Fruit fly (Drosophila melanogaster) whole organism, embryonic: Measurements from ENCODE around the gene CG14868.

Source experiments
- Atf3 ChIP-seq: fragments of 200-800 bp; sonication (Bioruptor generic); optimal IDR thresholded peaks from 3 replicates; lab custom pipeline; 2016; ENCODE audit warnings: missing biosample characterization, missing genetic modification characterization
- B-H2 ChIP-seq: fragments of 200-800 bp; sonication (Bioruptor generic); optimal IDR thresholded peaks from 2 replicates; lab custom pipeline; 2018; ENCODE audit warnings: missing biosample characterization, mild to moderate bottlenecking, missing genetic modification characterization
- BtbVII ChIP-seq: fragments of 200-800 bp; sonication (Bioruptor generic); optimal IDR thresholded peaks from 3 replicates; lab custom pipeline; 2017; ENCODE audit warnings: missing biosample characterization, mild to moderate bottlenecking, missing genetic modification characterization
- CG12071 ChIP-seq: fragments of 200-800 bp; sonication (Bioruptor generic); optimal IDR thresholded peaks from 3 replicates; lab custom pipeline; 2018; ENCODE audit warnings: missing biosample characterization, mild to moderate bottlenecking, missing genetic modification characterization
- CG12942 ChIP-seq: fragments of 200-800 bp; sonication (Bioruptor generic); optimal IDR thresholded peaks from 3 replicates; lab custom pipeline; 2016; ENCODE audit warnings: missing biosample characterization, missing genetic modification characterization
- CG13424 ChIP-seq: fragments of 200-800 bp; sonication (Bioruptor generic); optimal IDR thresholded peaks from 2 replicates; lab custom pipeline; 2019; ENCODE audit warnings: missing biosample characterization, mild to moderate bottlenecking, missing genetic modification characterization, moderate library complexity
- CG13775 ChIP-seq: fragments of 200-800 bp; sonication (Bioruptor generic); optimal IDR thresholded peaks from 3 replicates; lab custom pipeline; 2017; ENCODE audit warnings: missing biosample characterization, mild to moderate bottlenecking, missing genetic modification characterization
- CG17359 ChIP-seq: fragments of 200-800 bp; sonication (Bioruptor generic); optimal IDR thresholded peaks from 3 replicates; lab custom pipeline; 2018; ENCODE audit warnings: missing biosample characterization, mild to moderate bottlenecking, missing genetic modification characterization, moderate library complexity
- CG17802 ChIP-seq: fragments of 200-800 bp; sonication (Bioruptor generic); optimal IDR thresholded peaks from 2 replicates; lab custom pipeline; 2018; ENCODE audit warnings: missing biosample characterization, mild to moderate bottlenecking, missing genetic modification characterization, moderate library complexity
- CG18599 ChIP-seq: fragments of 200-800 bp; sonication (Bioruptor generic); optimal IDR thresholded peaks from 3 replicates; lab custom pipeline; 2017; ENCODE audit warnings: missing biosample characterization, missing genetic modification characterization, mild to moderate bottlenecking, moderate library complexity, missing genetic modification reagents
- CG30020 ChIP-seq: fragments of 200-800 bp; optimal IDR thresholded peaks from 2 replicates; lab custom pipeline; 2019; ENCODE audit warnings: missing biosample characterization, mild to moderate bottlenecking, missing genetic modification characterization, moderate library complexity
- CG32767 ChIP-seq: fragments of 200-800 bp; sonication (Bioruptor generic); IDR thresholded peaks from 2 replicates; pipeline ENCODE4 v1.3.6; 2022; ENCODE audit warnings: missing biosample characterization, missing genetic modification characterization
- CG34422 ChIP-seq: fragments of 200-800 bp; sonication (Bioruptor generic); IDR thresholded peaks from 3 replicates; pipeline ENCODE4 v1.3.6; 2022; ENCODE audit warnings: missing biosample characterization, missing genetic modification characterization
- CG5245 ChIP-seq: fragments of 200-800 bp; sonication (Bioruptor generic); optimal IDR thresholded peaks from 3 replicates; lab custom pipeline; 2016; ENCODE audit warnings: missing biosample characterization, missing genetic modification characterization
- CG8924 ChIP-seq: fragments of 200-800 bp; optimal IDR thresholded peaks from 3 replicates; lab custom pipeline; 2019; ENCODE audit warnings: missing biosample characterization, mild to moderate bottlenecking, missing genetic modification characterization, moderate library complexity
- CG9727 ChIP-seq: fragments of 200-800 bp; sonication (Bioruptor generic); optimal IDR thresholded peaks from 3 replicates; lab custom pipeline; 2017; ENCODE audit warnings: missing biosample characterization, mild to moderate bottlenecking, missing genetic modification characterization
- Camta ChIP-seq: fragments of 200-800 bp; sonication (Bioruptor generic); optimal IDR thresholded peaks from 2 replicates; lab custom pipeline; 2016; ENCODE audit warnings: missing biosample characterization, missing genetic modification characterization
- D ChIP-seq, 2 experiments: fragments of 200-800 bp in 1 of 2; fragments of >200 bp in 1 of 2; sonication (Bioruptor generic) in 1 of 2; optimal IDR thresholded peaks; 2 replicates in 1 of 2; 3 replicates in 1 of 2; lab custom pipeline; 2017; ENCODE audit warnings: mild to moderate bottlenecking in 1 of 2, missing biosample characterization in 1 of 2, missing genetic modification characterization in 1 of 2, missing genetic modification reagents in 1 of 2
- Dad ChIP-seq: fragments of 200-800 bp; sonication (Bioruptor generic); optimal IDR thresholded peaks from 3 replicates; lab custom pipeline; 2016; ENCODE audit warnings: missing biosample characterization, missing genetic modification characterization
- Dip3 ChIP-seq: fragments of 200-800 bp; sonication (Bioruptor generic); optimal IDR thresholded peaks from 3 replicates; lab custom pipeline; 2016; ENCODE audit warnings: missing biosample characterization, missing genetic modification characterization
- Elba2 ChIP-seq: fragments of 200-800 bp; sonication (Bioruptor generic); optimal IDR thresholded peaks from 3 replicates; lab custom pipeline; 2016; ENCODE audit warnings: missing biosample characterization, missing genetic modification characterization
- Ets65A ChIP-seq: fragments of 200-800 bp; sonication (Bioruptor generic); peaks from one replicate; lab custom pipeline; 2016; ENCODE audit warnings: missing biosample characterization, missing genetic modification characterization
- Fer3 ChIP-seq: fragments of 200-800 bp; sonication (Bioruptor generic); optimal IDR thresholded peaks from 2 replicates; lab custom pipeline; 2018; ENCODE audit warnings: missing biosample characterization, mild to moderate bottlenecking, missing genetic modification characterization, moderate library complexity
- NC2β ChIP-seq: fragments of 200-800 bp; sonication (Bioruptor generic); optimal IDR thresholded peaks from 2 replicates; lab custom pipeline; 2016; ENCODE audit warnings: missing biosample characterization, missing genetic modification characterization
- Neu2 ChIP-seq: fragments of 200-800 bp; sonication (Bioruptor generic); optimal IDR thresholded peaks from 3 replicates; lab custom pipeline; 2016; ENCODE audit warnings: missing biosample characterization, missing genetic modification characterization, borderline replicate concordance
- NfI ChIP-seq: fragments of 200-800 bp; sonication (Bioruptor generic); optimal IDR thresholded peaks from 3 replicates; lab custom pipeline; 2018; ENCODE audit warnings: missing biosample characterization, mild to moderate bottlenecking, missing genetic modification characterization, moderate library complexity
- Ravus ChIP-seq: fragments of 200-800 bp; sonication (Bioruptor generic); IDR thresholded peaks from 2 replicates; pipeline ENCODE4 v1.3.6; 2022; ENCODE audit warnings: missing biosample characterization, missing genetic modification characterization
- Rfx ChIP-seq: fragments of 200-800 bp; sonication (Bioruptor generic); IDR thresholded peaks from 2 replicates; pipeline ENCODE4 v1.3.6; 2022; ENCODE audit warnings: missing biosample characterization, missing genetic modification characterization
- Scr ChIP-seq: fragments of 200-800 bp; sonication (Bioruptor generic); IDR thresholded peaks from 2 replicates; pipeline ENCODE4 v1.3.6; 2022; ENCODE audit warnings: missing biosample characterization, missing genetic modification characterization; ENCODE audit not compliant: partially characterized antibody
- Xbp1 ChIP-seq: fragments of 200-800 bp; sonication (Bioruptor generic); optimal IDR thresholded peaks from 3 replicates; lab custom pipeline; 2016; ENCODE audit warnings: missing biosample characterization, mild to moderate bottlenecking, missing genetic modification characterization
- ara ChIP-seq: fragments of 200-800 bp; sonication (Bioruptor generic); IDR thresholded peaks from 2 replicates; pipeline ENCODE4 v1.3.6; 2022; ENCODE audit warnings: missing biosample characterization, missing genetic modification characterization
- bowl ChIP-seq: fragments of 200-800 bp; sonication (Bioruptor generic); IDR thresholded peaks from 2 replicates; pipeline ENCODE4 v1.3.6; 2022; ENCODE audit warnings: missing biosample characterization, missing genetic modification characterization
- bsh ChIP-seq, 2 experiments: fragments of 200-800 bp; sonication (Bioruptor generic); optimal IDR thresholded peaks; 2 replicates each; lab custom pipeline; 2017 to 2018; ENCODE audit warnings: mild to moderate bottlenecking in 2 of 2, missing biosample characterization in 2 of 2, missing genetic modification characterization in 2 of 2, moderate library complexity in 1 of 2
- ci ChIP-seq: fragments of 200-800 bp; sonication (Bioruptor generic); IDR thresholded peaks from 3 replicates; pipeline ENCODE4 v1.3.6; 2022; ENCODE audit warnings: missing biosample characterization, missing genetic modification characterization
- cwo ChIP-seq: fragments of 200-800 bp; sonication (Bioruptor generic); optimal IDR thresholded peaks from 3 replicates; lab custom pipeline; 2017; ENCODE audit warnings: missing biosample characterization, missing genetic modification characterization, mild to moderate bottlenecking, moderate library complexity, missing genetic modification reagents
- danr ChIP-seq: fragments of 200-800 bp; sonication (Bioruptor generic); IDR thresholded peaks from 2 replicates; pipeline ENCODE4 v1.3.6; 2022; ENCODE audit warnings: missing biosample characterization, missing genetic modification characterization
- dmrt11E ChIP-seq: fragments of 200-800 bp; sonication (Bioruptor generic); optimal IDR thresholded peaks from 3 replicates; lab custom pipeline; 2018; ENCODE audit warnings: missing biosample characterization, mild to moderate bottlenecking, missing genetic modification characterization, moderate library complexity
- gsb-n ChIP-seq: fragments of 200-800 bp; sonication (Bioruptor generic); optimal IDR thresholded peaks from 3 replicates; lab custom pipeline; 2018; ENCODE audit warnings: missing biosample characterization, mild to moderate bottlenecking, missing genetic modification characterization
- hkb ChIP-seq, 2 experiments: fragments of 200-800 bp in 1 of 2; fragments of >200 bp in 1 of 2; sonication (Bioruptor generic) in 1 of 2; IDR thresholded peaks in 1 of 2; optimal IDR thresholded peaks in 1 of 2; 2 replicates each; pipeline versions ENCODE4 v1.3.6 to Lab custom; 2017 to 2022; ENCODE audit warnings: missing biosample characterization in 1 of 2, missing genetic modification characterization in 1 of 2
- jigr1 ChIP-seq: fragments of 200-800 bp; sonication (Bioruptor generic); IDR thresholded peaks from 3 replicates; pipeline ENCODE4 v1.3.6; 2022; ENCODE audit warnings: missing biosample characterization, missing genetic modification characterization
- nom ChIP-seq: fragments of 200-800 bp; sonication (Bioruptor generic); optimal IDR thresholded peaks from 2 replicates; lab custom pipeline; 2017; ENCODE audit warnings: missing biosample characterization, missing genetic modification characterization, mild to moderate bottlenecking, moderate library complexity, missing genetic modification reagents
- pros ChIP-seq: fragments of 200-800 bp; sonication (Bioruptor generic); optimal IDR thresholded peaks from 3 replicates; lab custom pipeline; 2019; ENCODE audit warnings: missing biosample characterization, mild to moderate bottlenecking, missing genetic modification characterization, moderate library complexity
- run ChIP-seq: fragments of 200-800 bp; sonication (Bioruptor generic); optimal IDR thresholded peaks from 3 replicates; lab custom pipeline; 2018; ENCODE audit warnings: missing biosample characterization, mild to moderate bottlenecking, missing genetic modification characterization
- schlank ChIP-seq: fragments of 200-800 bp; sonication (Bioruptor generic); optimal IDR thresholded peaks from 2 replicates; lab custom pipeline; 2018; ENCODE audit warnings: missing biosample characterization, mild to moderate bottlenecking, missing genetic modification characterization
- sens-2 ChIP-seq: fragments of 200-800 bp; sonication (Bioruptor generic); IDR thresholded peaks from 2 replicates; pipeline ENCODE4 v1.3.6; 2022; ENCODE audit warnings: missing biosample characterization, missing genetic modification characterization
- sr ChIP-seq: fragments of 200-800 bp; sonication (Bioruptor generic); IDR thresholded peaks from 3 replicates; pipeline ENCODE4 v1.3.6; 2022; ENCODE audit warnings: missing biosample characterization, missing genetic modification characterization
- stwl ChIP-seq: fragments of 200-800 bp; sonication (Bioruptor generic); optimal IDR thresholded peaks from 3 replicates; lab custom pipeline; 2018; ENCODE audit warnings: missing biosample characterization, mild to moderate bottlenecking, missing genetic modification characterization, moderate library complexity
- tap ChIP-seq: fragments of 200-800 bp; optimal IDR thresholded peaks from 3 replicates; lab custom pipeline; 2019; ENCODE audit warnings: missing biosample characterization, mild to moderate bottlenecking, missing genetic modification characterization, moderate library complexity
- tin ChIP-seq: fragments of 200-800 bp; sonication (Bioruptor generic); optimal IDR thresholded peaks from 3 replicates; lab custom pipeline; 2016; ENCODE audit warnings: missing biosample characterization, missing genetic modification characterization
- trem ChIP-seq: fragments of 200-800 bp; optimal IDR thresholded peaks from 3 replicates; lab custom pipeline; 2019; ENCODE audit warnings: missing biosample characterization, mild to moderate bottlenecking, missing genetic modification characterization, moderate library complexity
- unpg ChIP-seq: fragments of 200-800 bp; sonication (Bioruptor generic); optimal IDR thresholded peaks from 3 replicates; lab custom pipeline; 2018; ENCODE audit warnings: missing biosample characterization, mild to moderate bottlenecking, missing genetic modification characterization, moderate library complexity
- vvl ChIP-seq: fragments of 200-800 bp; sonication (Bioruptor generic); IDR thresholded peaks from 2 replicates; pipeline ENCODE4 v1.3.6; 2022; ENCODE audit warnings: missing biosample characterization, missing genetic modification characterization

CG14868 gene

dm6 chr3R:15332994-15333393 lies 36.8 kb downstream of the CG14868 start, which contains the start of the genes Fkbp39 and Cyfip (continued):
- TF ChIP-seq Scr: peak; percentile 68
- no peak for TF ChIP-seq CG5245 (GFP tag; lab: Kevin White, UChicago)
- no peak for TF ChIP-seq danr (GFP tag; lab: Robert Waterston, UW)
- peak; percentile 65 for TF ChIP-seq Xbp1 (GFP tag; lab: Kevin White, UChicago)
- TF ChIP-seq ara: no peak
- peak; percentile 84 for TF ChIP-seq Rfx (GFP tag; lab: Robert Waterston, UW)
- TF ChIP-seq CG8924 (tag; lab: Kevin White, UChicago): peak; percentile 40
- peak; percentile 66; the same call in 1 of the 2 replicates for TF ChIP-seq vvl (GFP tag; lab: Robert Waterston, UW)
- no peak for TF ChIP-seq jigr1
- TF ChIP-seq cwo: no peak
- peak; percentile 80 for TF ChIP-seq trem (tag; lab: Kevin White, UChicago)
- peak; percentile 94 for TF ChIP-seq CG34422 (GFP tag; lab: Robert Waterston, UW)
- peak; percentile 67; the same call in 2 of the 3 replicates for TF ChIP-seq ci
- no peak for TF ChIP-seq sr (GFP tag; lab: Robert Waterston, UW)
- TF ChIP-seq D (optimal IDR thresholded peaks at IDR 0.05; lab: Kevin White, UChicago): peak; percentile 57
- no peak for TF ChIP-seq D (GFP tag; optimal IDR thresholded peaks at IDR 0.05; lab: Kevin White, UChicago)
- TF ChIP-seq dmrt11E (tag; lab: Kevin White, UChicago): no peak
- TF ChIP-seq CG17359 (tag; lab: Kevin White, UChicago): peak; percentile 21
- TF ChIP-seq Ravus: no peak
- no peak for TF ChIP-seq hkb (optimal IDR thresholded peaks at IDR 0.05; lab: Kevin White, UChicago)
- 0 out of 2 replicates have a peak, but pooled peaks have one; percentile 13 for TF ChIP-seq hkb (GFP tag; IDR thresholded peaks at IDR 0.05; lab: Robert Waterston, UW)
- TF ChIP-seq CG18599 (GFP tag; lab: Kevin White, UChicago): no peak
- TF ChIP-seq sens-2: no peak
- peak; percentile 65 for TF ChIP-seq stwl
- no peak for TF ChIP-seq CG17802
- peak; percentile 8 for TF ChIP-seq CG12942 (GFP tag; lab: Kevin White, UChicago)
- peak; percentile 26 for TF ChIP-seq CG13424
- TF ChIP-seq CG30020 (tag; lab: Kevin White, UChicago): peak; percentile 40
- TF ChIP-seq BtbVII: no peak
- TF ChIP-seq bsh (GFP tag; optimal IDR thresholded peaks at IDR 0.05; lab: Kevin White, UChicago): peak in 1 of 2 experiments; percentile 16
- peak; percentile 21 for TF ChIP-seq Dip3
- no peak for TF ChIP-seq unpg (GFP tag; lab: Kevin White, UChicago)
- TF ChIP-seq Atf3 (GFP tag; lab: Kevin White, UChicago): no peak
- TF ChIP-seq Elba2 (GFP tag; lab: Kevin White, UChicago): peak; percentile 35
- TF ChIP-seq Ets65A (GFP tag; lab: Kevin White, UChicago): peak; percentile 85
- no peak for TF ChIP-seq bowl (GFP tag; lab: Robert Waterston, UW)
- peak; percentile 27 for TF ChIP-seq Fer3 (tag; lab: Kevin White, UChicago)
- TF ChIP-seq run (tag; lab: Kevin White, UChicago): no peak
- TF ChIP-seq CG32767 (GFP tag; lab: Robert Waterston, UW): peak; percentile 31; the same call in 1 of the 2 replicates
- no peak for TF ChIP-seq pros (GFP tag; lab: Kevin White, UChicago)

dm6 chr3R:15330472-15330871 lies 39.3 kb downstream of the CG14868 start, which contains the start of gene mRpL9:
Gene mRpL9, plus strand, starts transcription at chr3R:15330738.
- no peak for TF ChIP-seq CG13775 (GFP tag; lab: Kevin White, UChicago)
- no peak for TF ChIP-seq schlank
- TF ChIP-seq Neu2 (GFP tag; lab: Kevin White, UChicago): no peak
- TF ChIP-seq NC2β: no peak
- no peak for TF ChIP-seq tap (tag; lab: Kevin White, UChicago)
- TF ChIP-seq nom (GFP tag; lab: Kevin White, UChicago): no peak
- TF ChIP-seq gsb-n (tag; lab: Kevin White, UChicago): no peak
- no peak for TF ChIP-seq CG12071 (GFP tag; lab: Kevin White, UChicago)
- no peak for TF ChIP-seq Dad
- TF ChIP-seq CG9727: peak; percentile 0
- TF ChIP-seq B-H2 (GFP tag; lab: Kevin White, UChicago): no peak
- no peak for TF ChIP-seq Camta (GFP tag; lab: Kevin White, UChicago)
- peak; percentile 4 for TF ChIP-seq NfI (GFP tag; lab: Kevin White, UChicago)
- TF ChIP-seq tin (GFP tag; lab: Kevin White, UChicago): peak; percentile 20
